Worm (Caenorhabditis elegans): Measurements from ENCODE around the gene srw-11.

DNA sequence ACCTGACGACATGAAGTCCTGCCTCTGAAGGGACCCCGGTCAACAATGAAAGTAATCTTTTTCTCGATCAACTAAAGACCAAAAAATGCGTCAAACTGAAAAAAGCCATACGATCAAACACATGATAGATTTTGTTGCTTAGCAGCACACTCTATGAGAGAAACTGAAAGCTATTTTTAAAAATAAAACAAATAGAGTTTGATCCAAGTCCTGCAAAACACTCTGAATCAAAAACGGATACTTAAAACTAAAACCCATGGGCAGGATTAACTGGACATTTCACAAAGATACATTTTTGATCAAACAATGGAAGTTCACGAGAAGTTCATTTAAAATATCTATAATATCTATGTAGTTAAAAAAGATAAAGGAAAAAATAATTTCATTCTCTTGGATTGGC, 27.3 kb upstream of the srw-11 start, which contains the start of gene T10H4.13:
- TF ChIP-seq ceh-34 (tag; optimal IDR thresholded peaks at IDR 0.05) (no peak), pros-1 (tag; optimal IDR thresholded peaks at IDR 0.05) (no peak), pag-3 (tag; optimal IDR thresholded peaks at IDR 0.05; ENCODE audit: borderline replicate concordance) (no peak), mec-3 (tag; optimal IDR thresholded peaks at IDR 0.05; ENCODE audit: borderline replicate concordance) (no peak), T23F11.4 (GFP tag; optimal IDR thresholded peaks at IDR 0.05) (no peak), ceh-18 (tag; optimal IDR thresholded peaks at IDR 0.05) (no peak), pqm-1 (tag; optimal IDR thresholded peaks at IDR 0.05) (no peak), zip-5 (tag; optimal IDR thresholded peaks at IDR 0.05) (no peak), elt-4 (tag; optimal IDR thresholded peaks at IDR 0.05) (no peak)
